Worm (Caenorhabditis elegans) whole organism, late embryonic: ENCODE results near the gene F37C4.8.
"Not testable (repeated sequence)": the region's sequence is repeated elsewhere in the genome, so short reads cannot be mapped to it uniquely, and the experiment has no call there.

Experiments
- C08G9.2 ChIP-seq: sonication (generic microtip); optimal IDR thresholded peaks from 2 replicates; lab custom pipeline; 2016; ENCODE audit warnings: mild to moderate bottlenecking, missing genetic modification characterization, moderate library complexity, missing compliant biosample characterization
- ceh-9 ChIP-seq: sonication (generic microtip); optimal IDR thresholded peaks from 2 replicates; lab custom pipeline; 2016; ENCODE audit warnings: mild to moderate bottlenecking, missing genetic modification characterization, inconsistent platforms, missing compliant biosample characterization
- che-1 ChIP-seq: sonication (generic microtip); optimal IDR thresholded peaks from 2 replicates; lab custom pipeline; 2016; ENCODE audit warnings: mild to moderate bottlenecking, missing genetic modification characterization, missing compliant biosample characterization
- hlh-15 ChIP-seq: sonication (generic microtip); optimal IDR thresholded peaks from 2 replicates; lab custom pipeline; 2016; ENCODE audit warnings: missing genetic modification characterization, missing compliant biosample characterization
- nhr-11 ChIP-seq: fragments of 150-350 bp; optimal IDR thresholded peaks from 2 replicates; lab custom pipeline; 2014; ENCODE audit warnings: missing biosample characterization, missing genetic modification characterization
- sdc-2 ChIP-seq: sonication (generic microtip); optimal IDR thresholded peaks from 2 replicates; lab custom pipeline; 2016; ENCODE audit warnings: missing genotype, missing genetic modification characterization, missing compliant biosample characterization

DNA sequence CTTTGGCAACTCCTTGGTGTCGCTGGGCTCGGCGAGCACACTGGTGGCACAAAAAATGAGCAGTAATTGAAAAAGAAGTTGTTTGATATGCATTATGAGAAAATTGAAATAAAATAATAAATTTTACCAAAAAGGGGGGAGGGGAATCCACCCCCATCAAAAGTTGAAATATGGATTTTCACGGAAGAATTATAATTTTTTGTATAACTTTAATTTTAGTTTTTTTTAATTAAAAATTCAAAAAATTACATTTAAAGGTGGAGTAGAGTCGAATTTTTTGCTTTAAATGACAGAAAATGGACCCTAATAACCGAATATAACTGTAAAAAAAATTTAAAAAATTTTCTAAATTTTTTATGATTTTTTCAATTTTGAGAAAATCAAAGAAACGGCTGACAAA is 30.8 kb upstream of the F37C4.8 start, which contains the start of gene F56D6.18:
- not testable (repeated sequence) for TF ChIP-seq ceh-9 (tag; lab: Kevin White, UChicago); nhr-11 (tag; lab: Kevin White, UChicago); C08G9.2 (tag; lab: Kevin White, UChicago); sdc-2 (tag; lab: Kevin White, UChicago); che-1; hlh-15 (tag; lab: Kevin White, UChicago)
